Worm (Caenorhabditis elegans) whole organism, L1 larva: Measurements from ENCODE around the gene M195.2.

ENCODE experiments used
- C34B4.2 ChIP-seq: sonication (generic microtip); optimal IDR thresholded peaks from 2 replicates; lab custom pipeline; 2017; ENCODE audit warnings: mild to moderate bottlenecking, missing genetic modification characterization, missing compliant biosample characterization
- blmp-1 ChIP-seq: fragments of 150-350 bp; optimal IDR thresholded peaks from 2 replicates; lab custom pipeline; 2014; ENCODE audit warnings: missing biosample characterization, missing genetic modification characterization
- dpl-1 ChIP-seq, 3 experiments: fragments of 150-350 bp in 2 of 3; sonication (generic microtip) in 1 of 3; optimal IDR thresholded peaks; 2 replicates each; lab custom pipeline; 2014 to 2017; ENCODE audit warnings: missing biosample characterization in 3 of 3, missing genetic modification characterization in 3 of 3, missing genetic modification reagents in 3 of 3
- hpl-2 ChIP-seq: fragments of 150-350 bp; optimal IDR thresholded peaks from 2 replicates; lab custom pipeline; 2014; ENCODE audit warnings: missing biosample characterization, missing genetic modification reagents, missing genetic modification characterization
- lin-13 ChIP-seq: fragments of 150-350 bp; optimal IDR thresholded peaks from 2 replicates; lab custom pipeline; 2014; ENCODE audit warnings: missing biosample characterization, missing genetic modification reagents, missing genetic modification characterization
- mef-2 ChIP-seq: fragments of 150-350 bp; optimal IDR thresholded peaks from 2 replicates; lab custom pipeline; 2014; ENCODE audit warnings: missing biosample characterization, missing genetic modification characterization
- nhr-11 ChIP-seq: fragments of 150-350 bp; optimal IDR thresholded peaks from 2 replicates; lab custom pipeline; 2014; ENCODE audit warnings: missing biosample characterization, missing genetic modification characterization
- nhr-12 ChIP-seq: sonication (generic microtip); optimal IDR thresholded peaks from 2 replicates; lab custom pipeline; 2017; ENCODE audit warnings: missing biosample characterization, missing genetic modification characterization
- nhr-28 ChIP-seq: fragments of 150-350 bp; optimal IDR thresholded peaks from 2 replicates; lab custom pipeline; 2014; ENCODE audit warnings: missing biosample characterization, missing genetic modification characterization
- nhr-77 ChIP-seq: fragments of 150-350 bp; optimal IDR thresholded peaks from 2 replicates; lab custom pipeline; 2014; ENCODE audit warnings: missing biosample characterization, missing genetic modification characterization
- pqm-1 ChIP-seq: sonication (generic microtip); optimal IDR thresholded peaks from 3 replicates; lab custom pipeline; 2017; ENCODE audit warnings: missing biosample characterization, missing genetic modification characterization
- snpc-4 ChIP-seq: fragments of 150-350 bp; optimal IDR thresholded peaks from 2 replicates; lab custom pipeline; 2014; ENCODE audit warnings: missing biosample characterization, missing genetic modification characterization
- zag-1 ChIP-seq: fragments of 150-350 bp; optimal IDR thresholded peaks from 2 replicates; lab custom pipeline; 2014; ENCODE audit warnings: missing biosample characterization, missing genetic modification characterization

ce11 chrII:8345613-8346012 lies 14.9 kb upstream of the M195.2 start:
- no peak for TF ChIP-seq snpc-4 (tag; lab: Kevin White, UChicago)
- no peak for TF ChIP-seq zag-1 (tag; lab: Kevin White, UChicago)
- TF ChIP-seq lin-13 (GFP tag; lab: Kevin White, UChicago): no peak
- TF ChIP-seq blmp-1 (tag; lab: Kevin White, UChicago): peak; percentile 37
- no peak for TF ChIP-seq C34B4.2 (tag; lab: Kevin White, UChicago)
- TF ChIP-seq dpl-1 (GFP tag; optimal IDR thresholded peaks at IDR 0.05; lab: Kevin White, UChicago): no peak
- no peak for TF ChIP-seq mef-2 (tag; lab: Kevin White, UChicago)
- no peak for TF ChIP-seq hpl-2 (GFP tag; lab: Kevin White, UChicago)
- TF ChIP-seq nhr-28 (tag; lab: Kevin White, UChicago): no peak
- TF ChIP-seq nhr-77: no peak
- TF ChIP-seq nhr-11 (tag; lab: Kevin White, UChicago): no peak
- TF ChIP-seq nhr-12: no peak
- no peak for TF ChIP-seq pqm-1 (tag; lab: Kevin White, UChicago)
